Worm (Caenorhabditis elegans): Measurements from ENCODE around the gene AH6.17.

The AH6.17 gene

DNA sequence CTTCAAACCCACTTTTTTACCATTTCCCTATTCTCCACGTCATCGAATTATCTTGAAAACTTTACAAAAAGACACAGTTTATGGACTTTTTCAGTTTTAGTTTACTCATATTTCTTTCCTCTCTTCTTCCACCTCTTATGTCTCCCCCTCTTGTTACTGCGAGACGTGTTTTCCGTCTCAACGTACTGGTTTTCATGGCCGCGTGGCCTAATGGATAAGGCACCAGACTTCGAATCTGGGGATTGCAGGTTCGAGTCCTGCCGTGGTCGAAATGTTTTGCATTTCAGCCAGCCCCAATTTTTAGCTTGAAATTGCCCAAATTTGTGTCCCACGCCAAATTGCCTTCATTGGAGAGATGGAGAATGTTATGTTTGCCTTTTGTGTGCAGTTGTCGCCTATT lies 43.1 kb downstream of the AH6.17 start (continued):
- TF ChIP-seq ztf-28 (GFP tag; IDR thresholded peaks at IDR 0.05) (0 out of 2 replicates have a peak, but pooled peaks have one; percentile 58), ceh-27 (GFP tag; optimal IDR thresholded peaks at IDR 0.05) (peak; percentile 79), ets-4 (GFP tag; optimal IDR thresholded peaks at IDR 0.05) (no peak), dpl-1 (GFP tag; optimal IDR thresholded peaks at IDR 0.05) (peak; percentile 0), mes-4 (tag; optimal IDR thresholded peaks at IDR 0.05) (peak; percentile 58), aptf-3 (GFP tag; IDR thresholded peaks at IDR 0.05) (no peak), sdz-38 (tag; optimal IDR thresholded peaks at IDR 0.05) (no peak), Y79H2A.3 (GFP tag; conservative IDR thresholded peaks at IDR 0.05) (0 out of 2 replicates have a peak, but pooled peaks have one; percentile 51), mxl-1 (tag; optimal IDR thresholded peaks at IDR 0.05) (peak; percentile 90), atf-7 (tag; optimal IDR thresholded peaks at IDR 0.05) (peak; percentile 54), hlh-12 (tag; optimal IDR thresholded peaks at IDR 0.05) (no peak), madf-8 (GFP tag; conservative IDR thresholded peaks at IDR 0.05) (0 out of 2 replicates have a peak, but pooled peaks have one; percentile 32), bed-1 (GFP tag; IDR thresholded peaks at IDR 0.05) (0 out of 2 replicates have a peak, but pooled peaks have one; percentile 57), lsl-1 (GFP tag; optimal IDR thresholded peaks at IDR 0.05) (peak; percentile 53), dox-1 (GFP tag; IDR thresholded peaks at IDR 0.05) (peak; percentile 83), rpc-1 (optimal IDR thresholded peaks at IDR 0.05) (peak; percentile 83), rpc-1 (tag; optimal IDR thresholded peaks at IDR 0.05) (peak; percentile 95), hlh-26 (GFP tag; conservative IDR thresholded peaks at IDR 0.05) (no peak), B0336.3 (GFP tag; IDR thresholded peaks at IDR 0.05) (peak; percentile 50; the same call in 1 of the 2 replicates), nhr-27 (tag; optimal IDR thresholded peaks at IDR 0.05) (no peak), F57C9.4 (tag; optimal IDR thresholded peaks at IDR 0.05) (no peak), ztf-3 (GFP tag; optimal IDR thresholded peaks at IDR 0.05) (no peak), efl-1 (GFP tag; optimal IDR thresholded peaks at IDR 0.05) (no peak), nhr-179 (tag; optimal IDR thresholded peaks at IDR 0.05) (no peak), sptf-2 (GFP tag; optimal IDR thresholded peaks at IDR 0.05) (peak; percentile 12), Y53F4B.3 (GFP tag; IDR thresholded peaks at IDR 0.05) (no peak), madf-10 (tag; optimal IDR thresholded peaks at IDR 0.05) (peak; percentile 53), gei-17 (GFP tag; optimal IDR thresholded peaks at IDR 0.05) (no peak), attf-5 (GFP tag; optimal IDR thresholded peaks at IDR 0.05) (peak; percentile 61), ztf-22 (GFP tag; optimal IDR thresholded peaks at IDR 0.05) (no peak), unc-130 (GFP tag; optimal IDR thresholded peaks at IDR 0.05) (peak; percentile 49), ztf-25 (GFP tag; IDR thresholded peaks at IDR 0.05) (peak; percentile 97), xnd-1 (tag; optimal IDR thresholded peaks at IDR 0.05) (no peak), pbrm-1 (GFP tag; IDR thresholded peaks at IDR 0.05) (peak; percentile 77), snpc-1.3 (tag; optimal IDR thresholded peaks at IDR 0.05; ENCODE audit: insufficient read depth) (peak; percentile 55), mel-28 (tag; optimal IDR thresholded peaks at IDR 0.05; ENCODE audit: borderline replicate concordance) (peak; percentile 21), Y53G8AR.9 (GFP tag; conservative IDR thresholded peaks at IDR 0.05) (peak; percentile 65; the same call in 1 of the 2 replicates), let-607 (tag; optimal IDR thresholded peaks at IDR 0.05) (peak in 1 of 2 experiments; percentile 48), rec-8 (tag; optimal IDR thresholded peaks at IDR 0.05) (peak; percentile 64 to 90), ama-1 (optimal IDR thresholded peaks at IDR 0.05) (no peak), ama-1 (GFP tag; optimal IDR thresholded peaks at IDR 0.05) (peak in 1 of 2 experiments; percentile 85), snpc-4 (GFP tag; optimal IDR thresholded peaks at IDR 0.05) (peak; percentile 63), snpc-4 (tag; optimal IDR thresholded peaks at IDR 0.05) (peak in 3 of 4 experiments; percentile 44 to 74 (median 65)), hsf-1 (GFP tag; IDR thresholded peaks at IDR 0.05) (no peak), F23B12.7 (tag; optimal IDR thresholded peaks at IDR 0.05; ENCODE audit: insufficient read depth) (peak; percentile 84), mcd-1 (GFP tag; IDR thresholded peaks at IDR 0.05) (peak; percentile 63), ceh-79 (tag; optimal IDR thresholded peaks at IDR 0.05) (no peak), lin-40 (tag; optimal IDR thresholded peaks at IDR 0.05) (peak; percentile 62), repo-1 (tag; optimal IDR thresholded peaks at IDR 0.05) (peak; percentile 5)

Data from whole organism, young adult.